Fruit fly (Drosophila melanogaster) whole organism, embryonic: ENCODE measurements around the gene CG42671.
A peak's percentile ranks its signal among the peaks of the same experiment; 100 is the strongest.

Experiments
- Atf-2 ChIP-seq: fragments of 200-800 bp; sonication (Bioruptor generic); optimal IDR thresholded peaks from 2 replicates; lab custom pipeline; 2016; ENCODE audit warnings: missing biosample characterization, missing genetic modification characterization
- BEAF-32 ChIP-seq: fragments of 200-800 bp; sonication (Bioruptor generic); optimal IDR thresholded peaks from 3 replicates; lab custom pipeline; 2017; ENCODE audit warnings: missing biosample characterization, missing genetic modification characterization, mild to moderate bottlenecking, moderate library complexity, missing genetic modification reagents
- CG10209 ChIP-seq: fragments of 200-800 bp; sonication (Bioruptor generic); optimal IDR thresholded peaks from 3 replicates; lab custom pipeline; 2017; ENCODE audit warnings: missing biosample characterization, mild to moderate bottlenecking, missing genetic modification characterization, missing genetic modification reagents
- CG10543 ChIP-seq: fragments of 200-800 bp; sonication (Bioruptor generic); optimal IDR thresholded peaks from 3 replicates; lab custom pipeline; 2017; ENCODE audit warnings: missing biosample characterization, mild to moderate bottlenecking, missing genetic modification characterization, moderate library complexity
- CG11398 ChIP-seq: fragments of 200-800 bp; sonication (Bioruptor generic); optimal IDR thresholded peaks from 2 replicates; lab custom pipeline; 2016; ENCODE audit warnings: missing biosample characterization, missing genetic modification characterization
- CG11695 ChIP-seq: fragments of 200-800 bp; sonication (Bioruptor generic); IDR thresholded peaks from 3 replicates; pipeline ENCODE4 v1.3.6; 2022; ENCODE audit warnings: missing biosample characterization, missing genetic modification characterization
- CG11723 ChIP-seq: fragments of 200-800 bp; sonication (Bioruptor generic); optimal IDR thresholded peaks from 2 replicates; lab custom pipeline; 2017; ENCODE audit warnings: missing biosample characterization, mild to moderate bottlenecking, missing genetic modification characterization
- CG12744 ChIP-seq: fragments of 200-800 bp; sonication (Bioruptor generic); optimal IDR thresholded peaks from 2 replicates; lab custom pipeline; 2016; ENCODE audit warnings: missing biosample characterization, missing genetic modification characterization
- CG15514 ChIP-seq: fragments of 200-800 bp; sonication (Bioruptor generic); optimal IDR thresholded peaks from 3 replicates; lab custom pipeline; 2017; ENCODE audit warnings: missing biosample characterization, missing genetic modification characterization, mild to moderate bottlenecking, moderate library complexity, missing genetic modification reagents
- CG1647 ChIP-seq: fragments of 200-800 bp; sonication (Bioruptor generic); optimal IDR thresholded peaks from 3 replicates; lab custom pipeline; 2016; ENCODE audit warnings: missing biosample characterization, missing genetic modification characterization
- CG2875 ChIP-seq: fragments of 200-800 bp; sonication (Bioruptor generic); optimal IDR thresholded peaks from 2 replicates; lab custom pipeline; 2017; ENCODE audit warnings: missing biosample characterization, mild to moderate bottlenecking, missing genetic modification characterization, missing genetic modification reagents
- CG34224 ChIP-seq: fragments of 200-800 bp; sonication (Bioruptor generic); IDR thresholded peaks from 3 replicates; pipeline ENCODE4 v1.3.6; 2022; ENCODE audit warnings: missing biosample characterization, missing genetic modification characterization; ENCODE audit not compliant: partially characterized antibody
- CG3995 ChIP-seq: fragments of 200-800 bp; sonication (Bioruptor generic); optimal IDR thresholded peaks from 3 replicates; lab custom pipeline; 2016; ENCODE audit warnings: missing biosample characterization, missing genetic modification characterization
- CG43689 ChIP-seq: fragments of 200-800 bp; sonication (Bioruptor generic); IDR thresholded peaks from 2 replicates; pipeline ENCODE4 v1.3.6; 2022; ENCODE audit warnings: missing biosample characterization, missing genetic modification characterization
- CG4617 ChIP-seq: fragments of 200-800 bp; sonication (Bioruptor generic); optimal IDR thresholded peaks from 3 replicates; lab custom pipeline; 2016; ENCODE audit warnings: missing biosample characterization, missing genetic modification characterization, borderline replicate concordance
- CG6175 ChIP-seq: fragments of 200-800 bp; sonication (Bioruptor generic); IDR thresholded peaks from 3 replicates; pipeline ENCODE4 v1.3.6; 2022; ENCODE audit warnings: missing biosample characterization, missing genetic modification characterization
- CG9727 ChIP-seq: fragments of 200-800 bp; sonication (Bioruptor generic); optimal IDR thresholded peaks from 3 replicates; lab custom pipeline; 2017; ENCODE audit warnings: missing biosample characterization, mild to moderate bottlenecking, missing genetic modification characterization
- CoRest ChIP-seq: fragments of 200-800 bp; sonication (Bioruptor generic); optimal IDR thresholded peaks from 3 replicates; lab custom pipeline; 2018; ENCODE audit warnings: missing biosample characterization, mild to moderate bottlenecking, missing genetic modification characterization, moderate library complexity
- D ChIP-seq, 2 experiments: fragments of 200-800 bp in 1 of 2; fragments of >200 bp in 1 of 2; sonication (Bioruptor generic) in 1 of 2; optimal IDR thresholded peaks; 2 replicates in 1 of 2; 3 replicates in 1 of 2; lab custom pipeline; 2017; ENCODE audit warnings: mild to moderate bottlenecking in 1 of 2, missing biosample characterization in 1 of 2, missing genetic modification characterization in 1 of 2, missing genetic modification reagents in 1 of 2
- Dip2 ChIP-seq: fragments of 200-800 bp; sonication (Bioruptor generic); IDR thresholded peaks from 2 replicates; pipeline ENCODE4 v1.3.6; 2022; ENCODE audit warnings: missing biosample characterization, missing genetic modification characterization
- E2f1 ChIP-seq: fragments of 200-800 bp; sonication (Bioruptor generic); IDR thresholded peaks from 2 replicates; pipeline ENCODE4 v1.3.6; 2022; ENCODE audit warnings: missing biosample characterization, missing genetic modification characterization
- Fer3 ChIP-seq: fragments of 200-800 bp; sonication (Bioruptor generic); optimal IDR thresholded peaks from 2 replicates; lab custom pipeline; 2018; ENCODE audit warnings: missing biosample characterization, mild to moderate bottlenecking, missing genetic modification characterization, moderate library complexity
- Hsf ChIP-seq: fragments of 200-800 bp; sonication (Bioruptor generic); optimal IDR thresholded peaks from 3 replicates; lab custom pipeline; 2016; ENCODE audit warnings: missing biosample characterization, missing genetic modification characterization
- Kr ChIP-seq: fragments of 200-800 bp; sonication (Bioruptor generic); optimal IDR thresholded peaks from 2 replicates; lab custom pipeline; 2017; ENCODE audit warnings: missing biosample characterization, mild to moderate bottlenecking, missing genetic modification characterization
- NC2α ChIP-seq: fragments of 200-800 bp; sonication (Bioruptor generic); optimal IDR thresholded peaks from 2 replicates; lab custom pipeline; 2016; ENCODE audit warnings: missing biosample characterization, missing genetic modification characterization
- Nf-YB ChIP-seq: fragments of 200-800 bp; sonication (Bioruptor generic); optimal IDR thresholded peaks from 3 replicates; lab custom pipeline; 2019; ENCODE audit warnings: missing biosample characterization, mild to moderate bottlenecking, missing genetic modification characterization, moderate library complexity
- PHDP ChIP-seq: fragments of 200-800 bp; sonication (Bioruptor generic); optimal IDR thresholded peaks from 3 replicates; lab custom pipeline; 2018; ENCODE audit warnings: missing biosample characterization, mild to moderate bottlenecking, missing genetic modification characterization, moderate library complexity
- Ravus ChIP-seq: fragments of 200-800 bp; sonication (Bioruptor generic); IDR thresholded peaks from 2 replicates; pipeline ENCODE4 v1.3.6; 2022; ENCODE audit warnings: missing biosample characterization, missing genetic modification characterization
- Ssrp ChIP-seq: fragments of 200-800 bp; sonication (Bioruptor generic); optimal IDR thresholded peaks from 2 replicates; lab custom pipeline; 2018; ENCODE audit warnings: missing biosample characterization, mild to moderate bottlenecking, missing genetic modification characterization, moderate library complexity
- Stat92E ChIP-seq, 3 experiments: fragments of >200 bp in 2 of 3; fragments of 200-800 bp in 1 of 3; sonication (Bioruptor generic) in 1 of 3; optimal IDR thresholded peaks; 2 replicates each; lab custom pipeline; 2017 to 2019; ENCODE audit warnings: missing biosample characterization in 3 of 3, missing genetic modification characterization in 3 of 3, mild to moderate bottlenecking in 1 of 3, moderate library complexity in 1 of 3
- TFAM ChIP-seq: fragments of 200-800 bp; sonication (Bioruptor generic); optimal IDR thresholded peaks from 2 replicates; lab custom pipeline; 2017; ENCODE audit warnings: missing biosample characterization, missing genetic modification characterization, inconsistent platforms
- Taf1 ChIP-seq: fragments of 200-800 bp; sonication (Bioruptor generic); IDR thresholded peaks from 2 replicates; pipeline ENCODE4 v1.3.6; 2022; ENCODE audit warnings: missing biosample characterization, missing genetic modification characterization
- al ChIP-seq: fragments of 200-800 bp; sonication (Bioruptor generic); IDR thresholded peaks from 2 replicates; pipeline ENCODE4 v1.3.6; 2022; ENCODE audit warnings: missing biosample characterization, missing genetic modification characterization
- eve ChIP-seq, 2 experiments: fragments of >200 bp; optimal IDR thresholded peaks; 2 replicates each; lab custom pipeline; 2017; ENCODE audit warnings: missing biosample characterization in 2 of 2, missing genetic modification characterization in 2 of 2
- ftz-f1 ChIP-seq: fragments of 200-800 bp; sonication (Bioruptor generic); optimal IDR thresholded peaks from 2 replicates; lab custom pipeline; 2016; ENCODE audit warnings: missing biosample characterization, missing genetic modification characterization
- gcm ChIP-seq: fragments of 200-800 bp; sonication (Bioruptor generic); optimal IDR thresholded peaks from 2 replicates; lab custom pipeline; 2019; ENCODE audit warnings: missing biosample characterization, mild to moderate bottlenecking, missing genetic modification characterization, moderate library complexity
- gcm2 ChIP-seq: fragments of 200-800 bp; sonication (Bioruptor generic); optimal IDR thresholded peaks from 2 replicates; lab custom pipeline; 2016; ENCODE audit warnings: missing biosample characterization, missing genetic modification characterization
- gsb ChIP-seq: fragments of 200-800 bp; sonication (Bioruptor generic); IDR thresholded peaks from 2 replicates; pipeline ENCODE4 v1.3.6; 2022; ENCODE audit warnings: missing biosample characterization, missing genetic modification characterization
- hth ChIP-seq: fragments of >200 bp; optimal IDR thresholded peaks from 2 replicates; lab custom pipeline; 2017; ENCODE audit warnings: inconsistent platforms
- jing ChIP-seq: fragments of 200-800 bp; sonication (Bioruptor generic); optimal IDR thresholded peaks from 2 replicates; lab custom pipeline; 2018; ENCODE audit warnings: missing biosample characterization, mild to moderate bottlenecking, missing genetic modification characterization
- lola ChIP-seq, 3 experiments: fragments of >200 bp in 2 of 3; fragments of 200-800 bp in 1 of 3; sonication (Bioruptor generic) in 1 of 3; optimal IDR thresholded peaks; 2 replicates each; lab custom pipeline; 2017 to 2019; ENCODE audit warnings: missing biosample characterization in 3 of 3, missing genetic modification characterization in 3 of 3, mild to moderate bottlenecking in 1 of 3, moderate library complexity in 1 of 3
- nom ChIP-seq: fragments of 200-800 bp; sonication (Bioruptor generic); optimal IDR thresholded peaks from 2 replicates; lab custom pipeline; 2017; ENCODE audit warnings: missing biosample characterization, missing genetic modification characterization, mild to moderate bottlenecking, moderate library complexity, missing genetic modification reagents
- phol ChIP-seq: fragments of 200-800 bp; sonication (Bioruptor generic); optimal IDR thresholded peaks from 3 replicates; lab custom pipeline; 2018; ENCODE audit warnings: missing biosample characterization, mild to moderate bottlenecking, missing genetic modification characterization, moderate library complexity
- run ChIP-seq: fragments of 200-800 bp; sonication (Bioruptor generic); optimal IDR thresholded peaks from 3 replicates; lab custom pipeline; 2018; ENCODE audit warnings: missing biosample characterization, mild to moderate bottlenecking, missing genetic modification characterization
- shn ChIP-seq: fragments of 200-800 bp; sonication (Bioruptor generic); optimal IDR thresholded peaks from 3 replicates; lab custom pipeline; 2016; ENCODE audit warnings: missing biosample characterization, missing genetic modification characterization
- sr ChIP-seq: fragments of 200-800 bp; sonication (Bioruptor generic); IDR thresholded peaks from 3 replicates; pipeline ENCODE4 v1.3.6; 2022; ENCODE audit warnings: missing biosample characterization, missing genetic modification characterization
- tap ChIP-seq: fragments of 200-800 bp; optimal IDR thresholded peaks from 3 replicates; lab custom pipeline; 2019; ENCODE audit warnings: missing biosample characterization, mild to moderate bottlenecking, missing genetic modification characterization, moderate library complexity
- vfl ChIP-seq: fragments of 200-800 bp; sonication (Bioruptor generic); optimal IDR thresholded peaks from 2 replicates; lab custom pipeline; 2016; ENCODE audit warnings: missing biosample characterization, missing genetic modification characterization
- yki ChIP-seq: fragments of >200 bp; optimal IDR thresholded peaks from 3 replicates; lab custom pipeline; 2018

The CG42671 gene

dm6 chr3L:11260275-11260734 lies 46.0 kb downstream of the CG42671 start (continued):
- peak; percentile 4 for TF ChIP-seq CG10543 (GFP tag; lab: Kevin White, UChicago)
- no peak for TF ChIP-seq hth (lab: Kevin White, UChicago)
- TF ChIP-seq Hsf = peak; percentile 90
- peak; percentile 75 for TF ChIP-seq Ssrp (tag; lab: Kevin White, UChicago)
- TF ChIP-seq NC2α = peak; percentile 58
- TF ChIP-seq CG6175 (GFP tag; lab: Robert Waterston, UW) = peak; percentile 83; the same call in 2 of the 3 replicates
- peak; percentile 36; the same call in 1 of the 2 replicates for TF ChIP-seq Ravus (GFP tag; lab: Robert Waterston, UW)
- peak; percentile 89 for TF ChIP-seq CG11695
- peak; percentile 0 for TF ChIP-seq gcm (GFP tag; lab: Kevin White, UChicago)
- TF ChIP-seq CG3995 (GFP tag; lab: Kevin White, UChicago) = peak; percentile 30
- TF ChIP-seq CoRest = peak; percentile 89
- peak; percentile 68 for TF ChIP-seq al (GFP tag; lab: Robert Waterston, UW)
- TF ChIP-seq Taf1 (GFP tag; lab: Robert Waterston, UW) = peak; percentile 33; the same call in 1 of the 2 replicates
- no peak for TF ChIP-seq D (optimal IDR thresholded peaks at IDR 0.05; lab: Kevin White, UChicago)
- TF ChIP-seq D (GFP tag; optimal IDR thresholded peaks at IDR 0.05; lab: Kevin White, UChicago) = peak; percentile 26
- TF ChIP-seq Atf-2 (GFP tag; lab: Kevin White, UChicago) = peak; percentile 56
- peak; percentile 39 for TF ChIP-seq CG15514 (GFP tag; lab: Kevin White, UChicago)
- peak; percentile 57 for TF ChIP-seq CG2875 (GFP tag; lab: Kevin White, UChicago)
- TF ChIP-seq tap (tag; lab: Kevin White, UChicago) = peak; percentile 35
- no peak for TF ChIP-seq nom (GFP tag; lab: Kevin White, UChicago)
- TF ChIP-seq vfl (GFP tag; lab: Kevin White, UChicago) = peak; percentile 61
- TF ChIP-seq sr (GFP tag; lab: Robert Waterston, UW) = no peak
- peak; percentile 70 for TF ChIP-seq phol (tag; lab: Kevin White, UChicago)
- TF ChIP-seq shn (GFP tag; lab: Kevin White, UChicago) = peak; percentile 81
- peak; percentile 61 for TF ChIP-seq Nf-YB
- TF ChIP-seq CG43689 (GFP tag; lab: Robert Waterston, UW) = no peak; the same call in 1 of the 2 replicates
- TF ChIP-seq ftz-f1 = no peak
- TF ChIP-seq BEAF-32 = no peak
- TF ChIP-seq lola (GFP tag; optimal IDR thresholded peaks at IDR 0.05; lab: Kevin White, UChicago) = peak in 1 of 3 experiments; percentile 76
- no peak for TF ChIP-seq Stat92E (GFP tag; optimal IDR thresholded peaks at IDR 0.05; lab: Kevin White, UChicago)
- peak; percentile 74 for TF ChIP-seq E2f1
- TF ChIP-seq TFAM = peak; percentile 12
- peak; percentile 10 for TF ChIP-seq CG4617
- TF ChIP-seq gcm2 (GFP tag; lab: Kevin White, UChicago) = peak; percentile 60
- peak; percentile 71 for TF ChIP-seq run (tag; lab: Kevin White, UChicago)
- peak; percentile 49 for TF ChIP-seq CG1647 (GFP tag; lab: Kevin White, UChicago)
- peak in 1 of 2 experiments; percentile 90 for TF ChIP-seq eve (GFP tag; optimal IDR thresholded peaks at IDR 0.05; lab: Kevin White, UChicago)
- TF ChIP-seq Fer3 (tag; lab: Kevin White, UChicago) = peak; percentile 62
- no peak for TF ChIP-seq yki (lab: Kevin White, UChicago)
- TF ChIP-seq CG34224 = no peak
- TF ChIP-seq Dip2 (GFP tag; lab: Robert Waterston, UW) = peak; percentile 29; the same call in 1 of the 2 replicates
- peak; percentile 61 for TF ChIP-seq CG11398 (GFP tag; lab: Kevin White, UChicago)
- TF ChIP-seq CG11723 (GFP tag; lab: Kevin White, UChicago) = peak; percentile 40
- peak; percentile 88 for TF ChIP-seq CG10209 (GFP tag; lab: Kevin White, UChicago)
- peak; percentile 86 for TF ChIP-seq PHDP
- TF ChIP-seq gsb = peak; percentile 56
- peak; percentile 66 for TF ChIP-seq CG12744 (GFP tag; lab: Kevin White, UChicago)
- peak; percentile 32 for TF ChIP-seq jing (GFP tag; lab: Kevin White, UChicago)
- no peak for TF ChIP-seq Kr (GFP tag; lab: Kevin White, UChicago)
- TF ChIP-seq CG9727 (GFP tag; lab: Kevin White, UChicago) = peak; percentile 84
